Worm (Caenorhabditis elegans) whole organism, L4/young adult: Measurements from ENCODE around the gene T05A7.11.

ENCODE experiments used
- W03F9.2 ChIP-seq: fragments of 150-350 bp; optimal IDR thresholded peaks from 2 replicates; lab custom pipeline; 2014; ENCODE audit warnings: missing biosample characterization, missing genetic modification characterization
- him-1 ChIP-seq: sonication (generic microtip); optimal IDR thresholded peaks from 2 replicates; lab custom pipeline; 2016; ENCODE audit warnings: missing genotype, missing genetic modification reagents, missing genetic modification characterization, missing compliant biosample characterization

ce11 chrII:4640748-4641147 lies 24.5 kb downstream of the T05A7.11 start:
- TF ChIP-seq W03F9.2 (no peak), him-1 (tag; lab: Kevin White, UChicago) (no peak)
